Fruit fly (Drosophila melanogaster) whole organism, pupa: ENCODE data around the gene CG17242.

Experiments used
- CG10348 ChIP-seq: fragments of 200-800 bp; sonication (Bioruptor generic); IDR thresholded peaks from 2 replicates; pipeline ENCODE4 v1.3.6; 2022; ENCODE audit warnings: missing biosample characterization, missing genetic modification characterization
- CG12605 ChIP-seq: fragments of 200-800 bp; sonication (Bioruptor generic); IDR thresholded peaks from 2 replicates; pipeline ENCODE4 v1.3.6; 2022; ENCODE audit warnings: missing biosample characterization, missing genetic modification characterization
- CG15710 ChIP-seq: fragments of 200-800 bp; sonication (Bioruptor generic); optimal IDR thresholded peaks from 2 replicates; lab custom pipeline; 2018; ENCODE audit warnings: missing biosample characterization, mild to moderate bottlenecking, missing genetic modification characterization, moderate library complexity
- CG32121 ChIP-seq: fragments of 200-800 bp; sonication (Bioruptor generic); IDR thresholded peaks from 2 replicates; pipeline ENCODE4 v1.3.6; 2022; ENCODE audit warnings: missing biosample characterization, missing genetic modification characterization
- CG34367 ChIP-seq: fragments of 200-800 bp; sonication (Bioruptor generic); optimal IDR thresholded peaks from 2 replicates; lab custom pipeline; 2018; ENCODE audit warnings: missing biosample characterization, mild to moderate bottlenecking, missing genetic modification characterization
- CG8301 ChIP-seq: fragments of 200-800 bp; sonication (Bioruptor generic); optimal IDR thresholded peaks from 2 replicates; lab custom pipeline; 2018; ENCODE audit warnings: missing biosample characterization, mild to moderate bottlenecking, missing genetic modification characterization
- CG9948 ChIP-seq: fragments of 200-800 bp; sonication (Bioruptor generic); optimal IDR thresholded peaks from 2 replicates; lab custom pipeline; 2018; ENCODE audit warnings: missing biosample characterization, mild to moderate bottlenecking, missing genetic modification characterization, moderate library complexity
- EcR ChIP-seq: fragments of 200-800 bp; sonication (Bioruptor generic); optimal IDR thresholded peaks from 3 replicates; lab custom pipeline; 2019; ENCODE audit warnings: missing biosample characterization, missing genetic modification characterization, mild to moderate bottlenecking, moderate library complexity, missing genetic modification reagents
- Ets98B ChIP-seq: fragments of 200-800 bp; sonication (Bioruptor generic); IDR thresholded peaks from 2 replicates; pipeline ENCODE4 v1.3.6; 2022; ENCODE audit warnings: missing biosample characterization, missing genetic modification characterization
- Pif1B ChIP-seq: fragments of 200-800 bp; sonication (Bioruptor generic); optimal IDR thresholded peaks from 3 replicates; lab custom pipeline; 2016; ENCODE audit warnings: missing biosample characterization, missing genetic modification characterization
- Snoo ChIP-seq: fragments of 200-800 bp; sonication (Bioruptor generic); optimal IDR thresholded peaks from 3 replicates; lab custom pipeline; 2017; ENCODE audit warnings: missing biosample characterization, mild to moderate bottlenecking, missing genetic modification characterization, inconsistent platforms
- fd96Ca ChIP-seq: fragments of 200-800 bp; sonication (Bioruptor generic); IDR thresholded peaks from 3 replicates; pipeline ENCODE4 v1.3.6; 2022; ENCODE audit warnings: missing biosample characterization, missing genetic modification characterization
- gl ChIP-seq: fragments of 200-800 bp; sonication (Bioruptor generic); optimal IDR thresholded peaks from 2 replicates; lab custom pipeline; 2018; ENCODE audit warnings: missing biosample characterization, mild to moderate bottlenecking, missing genetic modification characterization
- rn ChIP-seq: fragments of 200-800 bp; sonication (Bioruptor generic); IDR thresholded peaks from 2 replicates; pipeline ENCODE4 v1.3.6; 2022; ENCODE audit warnings: missing biosample characterization, missing genetic modification characterization

- TF ChIP-seq CG9948 (tag; lab: Kevin White, UChicago) (no peak), fd96Ca (GFP tag; lab: Robert Waterston, UW) (no peak), Snoo (tag; lab: Kevin White, UChicago) (no peak), gl (no peak), CG34367 (tag; lab: Kevin White, UChicago) (no peak), CG8301 (no peak), CG10348 (GFP tag; lab: Robert Waterston, UW) (no peak), EcR (no peak), CG12605 (GFP tag; lab: Robert Waterston, UW) (no peak), CG32121 (no peak), rn (no peak), Pif1B (GFP tag; lab: Kevin White, UChicago) (no peak), Ets98B (GFP tag; lab: Robert Waterston, UW) (no peak), CG15710 (tag; lab: Kevin White, UChicago) (no peak)
These were observed 29.7 kb downstream of the CG17242 start, which contains the start of gene Tengl2 for dm6 chr2L:2239284-2239683.
